Fruit fly (Drosophila melanogaster): ENCODE results near the gene CG32006.

Gene CG32006

dm6 chr4:183681-184080 lies 33.1 kb downstream of the CG32006 start:
- no peak for TF ChIP-seq MTF-1 (GFP tag; optimal IDR thresholded peaks at IDR 0.05; ENCODE audit: borderline replicate concordance)
- no peak for TF ChIP-seq bab2 (GFP tag; optimal IDR thresholded peaks at IDR 0.05)
- no peak for TF ChIP-seq CG8924 (tag; optimal IDR thresholded peaks at IDR 0.05)
- peak; percentile 79; the same call in 2 of the 3 replicates for TF ChIP-seq CG2199 (GFP tag; IDR thresholded peaks at IDR 0.05)
- TF ChIP-seq fru (optimal IDR thresholded peaks at IDR 0.05): no peak
- TF ChIP-seq Sox100B (GFP tag; optimal IDR thresholded peaks at IDR 0.05): no peak
- no peak for TF ChIP-seq unpg (GFP tag; optimal IDR thresholded peaks at IDR 0.05)
- TF ChIP-seq mam (GFP tag; optimal IDR thresholded peaks at IDR 0.05): no peak
- TF ChIP-seq CG11456 (GFP tag; IDR thresholded peaks at IDR 0.05): no peak
- TF ChIP-seq gcm2 (GFP tag; optimal IDR thresholded peaks at IDR 0.05): no peak
- no peak for TF ChIP-seq nerfin-2 (GFP tag; IDR thresholded peaks at IDR 0.05; ENCODE audit: partially characterized antibody)
- no peak for TF ChIP-seq pb (GFP tag; optimal IDR thresholded peaks at IDR 0.05)
- TF ChIP-seq CG3407 (GFP tag; optimal IDR thresholded peaks at IDR 0.05): no peak
- no peak for TF ChIP-seq bowl (GFP tag; IDR thresholded peaks at IDR 0.05)
- TF ChIP-seq CG8478 (optimal IDR thresholded peaks at IDR 0.05): no peak
- peak; percentile 28 to 37 for TF ChIP-seq Trl (optimal IDR thresholded peaks at IDR 0.05)
- no peak for TF ChIP-seq Trl (GFP tag; optimal IDR thresholded peaks at IDR 0.05)
- TF ChIP-seq gro (GFP tag; optimal IDR thresholded peaks at IDR 0.05): no peak
- no peak for TF ChIP-seq schlank (tag; optimal IDR thresholded peaks at IDR 0.05)
- no peak for TF ChIP-seq D (optimal IDR thresholded peaks at IDR 0.05)
- TF ChIP-seq D (GFP tag; optimal IDR thresholded peaks at IDR 0.05): no peak
- TF ChIP-seq CG12659 (GFP tag; optimal IDR thresholded peaks at IDR 0.05): no peak
- no peak for TF ChIP-seq eyg (GFP tag; optimal IDR thresholded peaks at IDR 0.05)
- peak; percentile 10 for TF ChIP-seq CG11723 (GFP tag; optimal IDR thresholded peaks at IDR 0.05)
- no peak for TF ChIP-seq sens-2 (GFP tag; IDR thresholded peaks at IDR 0.05)
- TF ChIP-seq hth (optimal IDR thresholded peaks at IDR 0.05): no peak

- TF ChIP-seq CG4360 (GFP tag; IDR thresholded peaks at IDR 0.05) (no peak), tio (GFP tag; optimal IDR thresholded peaks at IDR 0.05) (no peak), row (GFP tag; IDR thresholded peaks at IDR 0.05) (peak; percentile 11; the same call in 1 of the 3 replicates), crc (GFP tag; optimal IDR thresholded peaks at IDR 0.05) (no peak), Med (GFP tag) (peak; percentile 35), CG1603 (tag; optimal IDR thresholded peaks at IDR 0.05) (peak; percentile 2), Gsc (GFP tag; IDR thresholded peaks at IDR 0.05) (no peak), ara (GFP tag; IDR thresholded peaks at IDR 0.05) (no peak), CG10979 (tag; optimal IDR thresholded peaks at IDR 0.05) (no peak), CG31388 (GFP tag; optimal IDR thresholded peaks at IDR 0.05) (no peak), bsh (GFP tag; optimal IDR thresholded peaks at IDR 0.05) (no peak), Dip2 (GFP tag; IDR thresholded peaks at IDR 0.05) (no peak), Sin3A (optimal IDR thresholded peaks at IDR 0.05) (no peak), Hr3 (GFP tag; optimal IDR thresholded peaks at IDR 0.05) (no peak), Usf (GFP tag; optimal IDR thresholded peaks at IDR 0.05) (no peak), lab (GFP tag; optimal IDR thresholded peaks at IDR 0.05) (no peak), z (GFP tag; IDR thresholded peaks at IDR 0.05) (no peak), CG7928 (GFP tag; optimal IDR thresholded peaks at IDR 0.05) (no peak), CG12942 (GFP tag; optimal IDR thresholded peaks at IDR 0.05) (no peak), CG17612 (GFP tag; IDR thresholded peaks at IDR 0.05) (no peak), CG9727 (GFP tag; optimal IDR thresholded peaks at IDR 0.05) (no peak), salm (tag; optimal IDR thresholded peaks at IDR 0.05) (no peak), grau (tag; optimal IDR thresholded peaks at IDR 0.05) (no peak), H2.0 (GFP tag; IDR thresholded peaks at IDR 0.05) (no peak), D19A (tag; optimal IDR thresholded peaks at IDR 0.05) (peak; percentile 70), da (GFP tag; optimal IDR thresholded peaks at IDR 0.05) (no peak), CG11085 (GFP tag; IDR thresholded peaks at IDR 0.05) (no peak), CG30020 (tag; optimal IDR thresholded peaks at IDR 0.05) (peak; percentile 81), Sox102F (GFP tag; optimal IDR thresholded peaks at IDR 0.05) (no peak)
Observed at dm6 chr4:192540-192939, 42.0 kb downstream of the CG32006 start.

Data from whole organism, embryonic.